Fruit fly (Drosophila melanogaster) whole organism: ENCODE measurements around the gene CG5937.

Experiments used
- CG8478 ChIP-seq: fragments of >200 bp; optimal IDR thresholded peaks from 2 replicates; lab custom pipeline; 2018; ENCODE audit warnings: inconsistent platforms
- Dll ChIP-seq: fragments of >200 bp; optimal IDR thresholded peaks from 2 replicates; lab custom pipeline; 2017
- EcR ChIP-seq, 2 experiments: fragments of >200 bp; optimal IDR thresholded peaks; 2 replicates each; lab custom pipeline; 2017; ENCODE audit warnings: missing biosample characterization in 2 of 2, missing genetic modification characterization in 2 of 2, missing genetic modification reagents in 2 of 2
- pan ChIP-seq: fragments of >200 bp; optimal IDR thresholded peaks from 2 replicates; lab custom pipeline; 2017
- psq ChIP-seq: fragments of >200 bp; optimal IDR thresholded peaks from 2 replicates; lab custom pipeline; 2017
- usp ChIP-seq: fragments of >200 bp; optimal IDR thresholded peaks from 2 replicates; lab custom pipeline; 2017; ENCODE audit warnings: missing biosample characterization, missing genetic modification characterization, mixed read lengths

The CG5937 gene

DNA sequence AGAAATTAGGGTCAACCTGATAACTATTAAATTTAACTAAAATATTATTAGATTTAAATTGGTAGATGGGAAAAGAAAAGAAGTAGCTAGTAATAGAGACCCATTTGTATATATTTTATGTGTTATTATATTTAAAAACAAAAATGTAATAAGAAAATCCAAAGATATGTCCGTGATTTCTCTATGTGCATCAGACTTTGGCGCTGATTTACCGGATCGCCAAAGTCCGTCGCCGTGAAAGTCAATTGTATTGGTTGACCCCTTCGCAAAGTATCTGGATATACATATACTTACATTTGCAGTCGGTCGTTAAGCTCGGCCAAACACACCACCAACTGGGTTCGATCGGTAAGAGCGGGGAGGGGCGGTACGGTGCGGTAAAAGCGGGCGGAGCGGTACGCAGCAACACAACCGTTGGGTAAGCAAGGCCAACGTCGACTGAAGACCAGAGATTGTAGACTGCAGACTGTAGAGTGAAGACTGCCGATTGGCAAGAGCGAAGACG lies 37.3 kb downstream of the CG5937 start:
- TF ChIP-seq EcR (GFP tag; optimal IDR thresholded peaks at IDR 0.05; lab: Kevin White, UChicago) (no peak), Dll (lab: Kevin White, UChicago) (no peak), psq (lab: Kevin White, UChicago) (no peak), CG8478 (no peak), usp (GFP tag; lab: Kevin White, UChicago) (no peak), pan (lab: Kevin White, UChicago) (no peak)

DNA sequence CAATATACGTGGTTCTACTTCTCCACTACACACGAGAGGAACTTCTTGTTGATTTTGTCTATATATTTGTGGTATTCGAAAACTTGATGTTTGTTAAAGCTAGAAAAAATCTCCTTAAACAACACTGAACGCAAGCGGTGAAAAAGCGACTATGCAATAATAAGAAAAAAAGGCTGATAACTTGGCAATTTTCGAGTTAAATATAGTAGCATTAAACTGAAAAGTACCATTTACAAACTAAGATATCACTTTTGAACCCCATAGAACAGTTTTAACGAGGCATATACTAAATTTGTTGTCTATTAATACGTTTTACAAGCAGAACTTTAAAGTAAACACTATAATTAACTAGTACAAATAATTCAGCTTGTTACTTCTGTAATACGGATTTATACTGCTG lies 37.9 kb downstream of the CG5937 start, which contains the start of gene CG4666:
Gene CG4666, minus strand, starts transcription at position 101 of the 400 bp plus-strand sequence.
- TF ChIP-seq EcR (GFP tag; optimal IDR thresholded peaks at IDR 0.05; lab: Kevin White, UChicago) (no peak), CG8478 (no peak), usp (GFP tag; lab: Kevin White, UChicago) (no peak), psq (lab: Kevin White, UChicago) (no peak), pan (lab: Kevin White, UChicago) (no peak), Dll (lab: Kevin White, UChicago) (no peak)

DNA sequence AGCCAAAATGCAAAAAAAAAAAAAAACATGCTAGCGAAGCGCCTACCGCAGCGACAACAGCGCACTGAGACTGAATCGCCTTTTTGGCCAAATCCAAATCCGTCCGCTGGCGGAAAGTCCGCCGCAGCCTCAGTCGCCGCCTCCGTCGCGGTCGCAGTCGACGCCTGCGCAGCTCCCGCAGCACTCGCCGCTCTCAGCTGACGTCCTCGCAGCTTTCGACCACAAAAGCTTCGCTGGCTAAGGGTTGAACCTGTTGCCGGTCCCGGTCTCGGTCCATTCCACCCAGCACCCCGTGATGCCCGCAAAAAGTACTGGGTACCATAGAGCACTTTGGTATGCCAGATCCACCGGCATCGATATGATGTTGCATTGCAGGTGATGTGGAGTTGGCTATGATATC lies 41.5 kb downstream of the CG5937 start, which contains the start of gene CG4660:
Gene CG4660, minus strand, starts transcription at position 77 of the 400 bp plus-strand sequence.
- TF ChIP-seq usp (GFP tag; lab: Kevin White, UChicago): no peak

DNA sequence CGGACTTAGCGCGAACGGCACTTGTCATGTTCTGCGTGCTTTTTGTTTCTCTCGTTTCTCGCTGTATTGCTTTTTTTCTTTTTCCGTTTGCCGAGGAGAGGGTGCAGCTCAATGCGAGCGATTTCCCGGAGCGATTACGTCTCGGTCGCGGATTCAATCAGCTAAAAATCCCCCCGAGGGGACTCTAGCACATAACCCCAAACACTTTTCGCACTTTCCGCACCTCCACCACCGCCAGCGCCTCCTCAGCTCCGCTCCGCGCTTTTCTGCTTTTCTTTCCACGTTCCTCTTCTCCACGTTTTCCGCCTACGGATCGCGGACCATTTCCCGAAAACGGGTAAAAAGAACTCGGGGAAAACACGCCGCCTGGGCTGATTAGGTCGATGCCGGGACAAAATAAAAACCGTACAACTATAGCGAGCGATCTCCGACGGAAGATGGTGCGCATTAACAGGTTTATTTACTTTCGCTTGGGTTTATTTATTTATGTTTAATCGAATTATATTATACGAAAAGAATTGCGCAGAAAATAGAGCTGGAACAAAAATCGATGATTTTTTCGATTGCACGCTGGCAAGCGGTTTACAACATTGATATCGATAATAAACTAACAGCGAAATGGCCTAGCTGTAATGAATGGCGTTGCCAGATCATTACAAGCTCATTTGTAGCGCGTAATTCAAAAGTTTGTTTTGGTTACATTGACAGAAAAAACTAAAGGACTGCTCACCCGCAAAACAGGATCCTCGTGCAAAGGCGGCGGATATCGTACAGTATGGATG lies 50.1 kb downstream of the CG5937 start, which contains the start of gene raptor:
Gene raptor, minus strand, starts transcription at position 523 of the 782 bp plus-strand sequence.
- no peak for TF ChIP-seq CG8478
- no peak for TF ChIP-seq usp (GFP tag; lab: Kevin White, UChicago)
- TF ChIP-seq pan (lab: Kevin White, UChicago): no peak
- no peak for TF ChIP-seq psq (lab: Kevin White, UChicago)
- no peak for TF ChIP-seq EcR (GFP tag; optimal IDR thresholded peaks at IDR 0.05; lab: Kevin White, UChicago)
- no peak for TF ChIP-seq Dll (lab: Kevin White, UChicago)

DNA sequence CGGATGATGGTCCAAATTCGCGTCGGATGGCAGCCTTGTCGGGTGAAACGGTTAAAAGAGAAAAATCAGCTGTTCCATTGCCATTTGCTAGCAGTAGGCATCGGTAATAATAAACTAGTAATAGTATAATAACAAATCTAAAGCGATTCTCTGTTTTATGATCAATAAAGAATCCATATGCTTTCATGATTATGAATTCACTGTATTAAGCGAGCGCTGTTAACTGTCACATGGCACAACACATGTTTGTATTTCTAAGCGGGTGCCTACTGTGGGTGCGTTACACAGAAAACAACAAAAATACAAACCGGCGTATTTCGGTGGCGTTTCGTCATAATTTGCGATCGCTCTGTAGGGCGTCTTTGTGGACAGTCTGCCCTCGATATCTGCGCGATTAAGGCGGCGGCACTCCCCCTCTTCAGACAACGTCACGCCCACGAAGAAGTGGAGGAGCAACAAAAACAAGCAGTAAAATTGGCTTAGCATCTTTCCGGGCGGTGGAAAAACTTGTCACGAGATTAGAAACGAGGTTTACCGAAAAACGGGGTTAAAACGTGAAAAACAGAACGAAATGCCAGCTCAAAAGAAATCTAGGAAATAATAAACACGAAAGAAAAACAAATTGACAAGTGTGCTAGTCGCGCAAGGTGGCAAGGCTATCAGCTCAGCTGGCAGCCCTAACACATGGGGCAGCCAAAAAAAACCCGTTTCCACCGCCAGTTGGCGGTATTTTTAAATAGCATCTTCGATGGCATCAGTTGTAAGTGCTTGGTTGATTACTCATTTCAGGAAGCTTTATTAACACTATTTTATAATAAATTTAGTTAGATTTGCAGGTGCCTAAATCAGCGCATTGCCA lies 51.2 kb downstream of the CG5937 start, which contains the start of the genes Nep1 and Mipp2:
Gene Nep1, plus strand, starts transcription at position 397 of the 859 bp plus-strand sequence.
Gene Mipp2, minus strand, starts transcription at position 663 of the 859 bp plus-strand sequence.
- no peak for TF ChIP-seq Dll (lab: Kevin White, UChicago)
- no peak for TF ChIP-seq EcR (GFP tag; optimal IDR thresholded peaks at IDR 0.05; lab: Kevin White, UChicago)
- TF ChIP-seq pan (lab: Kevin White, UChicago): no peak
- no peak for TF ChIP-seq usp (GFP tag; lab: Kevin White, UChicago)
- TF ChIP-seq psq (lab: Kevin White, UChicago): no peak
- TF ChIP-seq CG8478: no peak

DNA sequence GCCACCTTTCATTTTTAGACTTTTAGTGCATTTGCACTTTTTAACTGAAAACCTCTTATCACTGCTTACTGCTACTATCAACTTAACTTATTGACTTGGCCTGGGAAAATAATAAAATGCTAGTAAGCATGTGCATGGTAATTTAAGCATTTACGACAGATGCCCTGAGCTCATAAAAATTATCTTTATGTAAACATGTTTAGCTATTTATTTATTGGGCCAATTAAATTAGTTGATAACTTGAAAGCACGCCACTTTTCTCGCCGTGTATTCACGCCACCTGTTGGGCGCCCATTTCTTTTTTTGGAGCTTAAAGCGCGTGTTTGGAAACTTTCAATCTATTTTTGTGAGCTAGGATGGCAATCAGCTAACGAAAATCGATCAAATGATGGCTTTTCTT lies 52.4 kb downstream of the CG5937 start:
- no peak for TF ChIP-seq usp (GFP tag; lab: Kevin White, UChicago)
- no peak for TF ChIP-seq Dll (lab: Kevin White, UChicago)
- no peak for TF ChIP-seq EcR (GFP tag; optimal IDR thresholded peaks at IDR 0.05; lab: Kevin White, UChicago)
- no peak for TF ChIP-seq psq (lab: Kevin White, UChicago)
- no peak for TF ChIP-seq pan (lab: Kevin White, UChicago)
- no peak for TF ChIP-seq CG8478

DNA sequence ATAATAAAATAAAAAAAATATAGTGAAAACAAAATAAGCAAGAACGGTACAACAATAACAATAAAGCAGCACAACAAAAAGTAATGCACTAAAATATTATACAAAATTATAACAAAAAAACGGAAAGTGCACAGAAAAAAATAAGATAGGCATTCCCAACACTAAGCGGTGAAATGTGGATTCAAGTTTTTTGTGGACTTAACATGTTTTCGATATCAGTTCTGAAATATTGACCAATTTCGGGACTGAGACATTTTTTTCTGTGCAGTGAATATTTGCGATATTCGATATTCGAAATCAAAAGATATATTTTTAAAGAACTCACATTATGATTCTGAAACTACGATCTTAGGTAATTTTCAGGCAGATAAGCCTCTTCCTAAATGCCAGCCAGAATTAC lies 54.3 kb downstream of the CG5937 start:
- no peak for TF ChIP-seq psq (lab: Kevin White, UChicago)
- TF ChIP-seq CG8478: no peak
- TF ChIP-seq pan (lab: Kevin White, UChicago): no peak
- TF ChIP-seq Dll (lab: Kevin White, UChicago): no peak
- no peak for TF ChIP-seq usp (GFP tag; lab: Kevin White, UChicago)
- TF ChIP-seq EcR (GFP tag; optimal IDR thresholded peaks at IDR 0.05; lab: Kevin White, UChicago): no peak

DNA sequence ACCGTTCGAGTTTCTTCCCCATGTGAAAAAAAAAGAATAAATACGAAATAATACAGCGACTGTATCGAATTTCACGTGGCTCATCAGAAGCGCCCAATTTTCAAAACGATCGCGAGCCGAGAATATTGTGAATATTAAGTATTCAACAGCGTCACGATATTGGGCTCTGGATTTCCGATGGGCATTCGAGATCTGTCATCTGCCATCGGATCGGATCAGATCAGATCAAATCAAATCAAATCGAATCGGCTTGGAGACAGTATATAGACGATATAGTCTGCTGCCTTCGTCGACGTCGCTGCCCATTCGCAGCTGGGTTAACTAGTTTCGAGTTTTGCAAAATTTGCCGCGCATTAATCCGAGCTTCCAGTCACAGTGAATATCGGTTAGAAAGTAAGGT lies 54.8 kb downstream of the CG5937 start:
- TF ChIP-seq usp (GFP tag; lab: Kevin White, UChicago) (no peak), EcR (GFP tag; optimal IDR thresholded peaks at IDR 0.05; lab: Kevin White, UChicago) (no peak), Dll (lab: Kevin White, UChicago) (no peak), psq (lab: Kevin White, UChicago) (no peak), pan (lab: Kevin White, UChicago) (no peak), CG8478 (no peak)

DNA sequence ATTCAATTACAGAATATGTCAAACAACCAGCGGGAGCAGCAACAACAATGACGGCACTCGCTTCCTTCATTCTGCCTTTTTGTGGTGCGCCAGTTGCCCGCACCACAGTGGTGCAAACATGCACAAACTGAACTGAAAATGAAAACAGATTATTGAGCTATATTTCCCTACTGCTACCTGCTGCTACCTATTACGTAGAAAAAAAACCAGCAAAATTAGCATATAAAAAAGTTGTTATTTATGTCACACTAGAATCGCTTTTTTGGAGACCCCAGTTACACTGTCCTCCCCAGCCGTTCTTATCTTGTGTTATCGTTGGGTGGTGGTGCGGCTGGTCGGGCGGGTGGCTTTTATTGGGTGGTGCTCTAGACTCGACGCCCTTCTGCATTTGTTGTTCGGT lies 57.8 kb downstream of the CG5937 start:
- TF ChIP-seq Dll (lab: Kevin White, UChicago) (no peak), CG8478 (no peak), usp (GFP tag; lab: Kevin White, UChicago) (no peak), pan (lab: Kevin White, UChicago) (no peak), EcR (GFP tag; optimal IDR thresholded peaks at IDR 0.05; lab: Kevin White, UChicago) (no peak), psq (lab: Kevin White, UChicago) (no peak)
